Fruit fly (Drosophila melanogaster): ENCODE measurements around the gene Taf13.

Gene Taf13

dm6 chr2L:20082965-20083855 is 10.4 kb downstream of the Taf13 start (continued):
- TF ChIP-seq sima (GFP tag; optimal IDR thresholded peaks at IDR 0.05) (no peak), Rx (GFP tag; IDR thresholded peaks at IDR 0.05) (no peak), pros (GFP tag; optimal IDR thresholded peaks at IDR 0.05) (no peak), Nf-YA (GFP tag; IDR thresholded peaks at IDR 0.05) (0 out of 2 replicates have a peak, but pooled peaks have one; percentile 24), CG4282 (GFP tag; optimal IDR thresholded peaks at IDR 0.05) (no peak), hkb (optimal IDR thresholded peaks at IDR 0.05) (no peak), hkb (GFP tag; IDR thresholded peaks at IDR 0.05) (peak; percentile 43; the same call in 1 of the 2 replicates), dati (GFP tag; IDR thresholded peaks at IDR 0.05) (no peak), Sox100B (GFP tag; optimal IDR thresholded peaks at IDR 0.05) (no peak), CG1602 (GFP tag; optimal IDR thresholded peaks at IDR 0.05) (peak; percentile 10), Aef1 (GFP tag; IDR thresholded peaks at IDR 0.05) (no peak), da (GFP tag; optimal IDR thresholded peaks at IDR 0.05) (no peak), MESR4 (GFP tag; optimal IDR thresholded peaks at IDR 0.05) (no peak), Poxn (GFP tag; IDR thresholded peaks at IDR 0.05) (no peak), pho (GFP tag; optimal IDR thresholded peaks at IDR 0.05) (no peak), tna (GFP tag; IDR thresholded peaks at IDR 0.05; ENCODE audit: partially characterized antibody) (no peak; the same call in 1 of the 2 replicates), CG6683 (GFP tag; optimal IDR thresholded peaks at IDR 0.05) (no peak), CG6689 (GFP tag; IDR thresholded peaks at IDR 0.05) (no peak), Six4 (GFP tag; optimal IDR thresholded peaks at IDR 0.05) (no peak), ara (GFP tag; IDR thresholded peaks at IDR 0.05) (0 out of 2 replicates have a peak, but pooled peaks have one; percentile 38), CG18599 (GFP tag; optimal IDR thresholded peaks at IDR 0.05) (no peak), CG2875 (GFP tag; optimal IDR thresholded peaks at IDR 0.05) (no peak), CG10979 (tag; optimal IDR thresholded peaks at IDR 0.05) (no peak), CG4820 (GFP tag; optimal IDR thresholded peaks at IDR 0.05) (no peak), ttk (GFP tag; IDR thresholded peaks at IDR 0.05) (no peak), CG9437 (GFP tag; optimal IDR thresholded peaks at IDR 0.05) (peak; percentile 91), E2f1 (GFP tag; IDR thresholded peaks at IDR 0.05) (no peak), repo (GFP tag; optimal IDR thresholded peaks at IDR 0.05) (no peak), CG8089 (GFP tag; optimal IDR thresholded peaks at IDR 0.05) (no peak), CG1603 (tag; optimal IDR thresholded peaks at IDR 0.05) (peak; percentile 23), fd96Cb (tag; optimal IDR thresholded peaks at IDR 0.05) (peak; percentile 15), CG43689 (GFP tag; IDR thresholded peaks at IDR 0.05) (no peak), CG2116 (GFP tag; optimal IDR thresholded peaks at IDR 0.05) (no peak), Hmx (GFP tag; optimal IDR thresholded peaks at IDR 0.05) (no peak), MBD-R2 (GFP tag; IDR thresholded peaks at IDR 0.05) (no peak), Dip2 (GFP tag; IDR thresholded peaks at IDR 0.05) (no peak), Scr (GFP tag; IDR thresholded peaks at IDR 0.05; ENCODE audit: partially characterized antibody) (no peak), Ssrp (tag; optimal IDR thresholded peaks at IDR 0.05) (peak; percentile 24), pzg (GFP tag; optimal IDR thresholded peaks at IDR 0.05) (no peak), CG32772 (GFP tag; IDR thresholded peaks at IDR 0.05) (no peak), Side (GFP tag; optimal IDR thresholded peaks at IDR 0.05) (no peak), CG7556 (GFP tag; optimal IDR thresholded peaks at IDR 0.05) (peak; percentile 29), bsh (GFP tag; optimal IDR thresholded peaks at IDR 0.05) (peak in 1 of 2 experiments; percentile 19), CoRest (tag; optimal IDR thresholded peaks at IDR 0.05) (peak; percentile 32), sna (GFP tag; IDR thresholded peaks at IDR 0.05; ENCODE audit: partially characterized antibody) (no peak), BtbVII (GFP tag; optimal IDR thresholded peaks at IDR 0.05) (peak; percentile 37), Atf-2 (GFP tag; optimal IDR thresholded peaks at IDR 0.05) (no peak), HmgZ (tag; optimal IDR thresholded peaks at IDR 0.05) (no peak), CG9932 (GFP tag; IDR thresholded peaks at IDR 0.05) (no peak)
